Worm (Caenorhabditis elegans) whole organism, L4 larva: ENCODE measurements around the gene mltn-9.

Experiments used
- F37D6.2 ChIP-seq: sonication (generic microtip); optimal IDR thresholded peaks from 2 replicates; lab custom pipeline; 2016; ENCODE audit warnings: mild to moderate bottlenecking, missing genetic modification characterization, missing compliant biosample characterization
- F49E8.2 ChIP-seq: sonication (generic microtip); optimal IDR thresholded peaks from 2 replicates; lab custom pipeline; 2016; ENCODE audit warnings: missing compliant biosample characterization, mild to moderate bottlenecking, missing genetic modification characterization, borderline replicate concordance
- R02D3.7 ChIP-seq: fragments of 150-350 bp; sonication (generic microtip); optimal IDR thresholded peaks from 3 replicates; lab custom pipeline; 2014; ENCODE audit warnings: missing biosample characterization, missing genetic modification characterization
- T20F7.1 ChIP-seq: fragments of 200-800 bp; sonication (Bioruptor generic); optimal IDR thresholded peaks from 2 replicates; lab custom pipeline; 2018; ENCODE audit warnings: mild to moderate bottlenecking, missing genetic modification characterization, missing compliant biosample characterization
- T26A8.4 ChIP-seq: fragments of 200-800 bp; sonication (Bioruptor generic); IDR thresholded peaks from 2 replicates; pipeline ENCODE4 v1.3.6; 2022; ENCODE audit warnings: missing genetic modification characterization, missing compliant biosample characterization
- Y105C5A.15 ChIP-seq: fragments of 200-800 bp; sonication (Bioruptor generic); IDR thresholded peaks from 2 replicates; pipeline ENCODE4 v1.3.6; 2022; ENCODE audit warnings: missing genetic modification characterization, missing compliant biosample characterization
- Y48G9A.11 ChIP-seq: fragments of 200-800 bp; sonication (Bioruptor generic); IDR thresholded peaks from 2 replicates; pipeline ENCODE4 v1.3.6; 2022; ENCODE audit warnings: missing genetic modification reagents, missing genetic modification characterization, missing compliant biosample characterization
- ZK337.2 ChIP-seq: fragments of 200-800 bp; sonication (Bioruptor generic); IDR thresholded peaks from 2 replicates; pipeline ENCODE4 v1.3.6; 2022; ENCODE audit warnings: missing genetic modification reagents, missing genetic modification characterization, missing compliant biosample characterization
- ZK546.5 ChIP-seq, 2 experiments: sonication (generic microtip); optimal IDR thresholded peaks; 2 replicates each; lab custom pipeline; 2017; ENCODE audit warnings: missing biosample characterization in 2 of 2, missing genetic modification characterization in 2 of 2
- aha-1 ChIP-seq: fragments of 150-350 bp; peaks from one replicate; lab custom pipeline; 2014; ENCODE audit warnings: missing biosample characterization, missing genetic modification characterization
- ama-1 ChIP-seq: fragments of 150-350 bp; optimal IDR thresholded peaks from 2 replicates; lab custom pipeline; 2014; ENCODE audit warnings: inconsistent platforms, mixed read lengths
- attf-4 ChIP-seq: sonication (generic microtip); optimal IDR thresholded peaks from 3 replicates; lab custom pipeline; 2017; ENCODE audit warnings: missing biosample characterization, missing genetic modification characterization
- ceh-20 ChIP-seq: fragments of 200-800 bp; sonication (Bioruptor generic); IDR thresholded peaks from 2 replicates; pipeline ENCODE4 v1.3.6; 2022; ENCODE audit warnings: missing genetic modification reagents, missing genetic modification characterization, missing compliant biosample characterization
- ceh-44 ChIP-seq: fragments of 200-800 bp; sonication (Bioruptor generic); IDR thresholded peaks from 2 replicates; pipeline ENCODE4 v1.3.6; 2022; ENCODE audit warnings: missing genetic modification reagents, missing genetic modification characterization, missing compliant biosample characterization
- ceh-62 ChIP-seq: sonication (generic microtip); optimal IDR thresholded peaks from 2 replicates; lab custom pipeline; 2017; ENCODE audit warnings: missing biosample characterization, missing genetic modification characterization
- ceh-82 ChIP-seq: sonication (generic microtip); optimal IDR thresholded peaks from 2 replicates; lab custom pipeline; 2017; ENCODE audit warnings: missing biosample characterization, missing genetic modification characterization
- ctbp-1 ChIP-seq: fragments of 200-800 bp; sonication (Bioruptor generic); IDR thresholded peaks from 2 replicates; pipeline ENCODE4 v1.3.6; 2022; ENCODE audit warnings: missing genetic modification reagents, missing genetic modification characterization, missing compliant biosample characterization
- daf-16 ChIP-seq, 3 experiments: sonication (generic microtip); optimal IDR thresholded peaks; 2 replicates each; lab custom pipeline; 2016 to 2017; ENCODE audit warnings: missing genetic modification characterization in 3 of 3, missing genetic modification reagents in 3 of 3, mild to moderate bottlenecking in 2 of 3, missing compliant biosample characterization in 2 of 3, missing biosample characterization in 1 of 3, moderate library complexity in 1 of 3
- daf-8 ChIP-seq: fragments of 200-800 bp; sonication (Bioruptor generic); IDR thresholded peaks from 2 replicates; pipeline ENCODE4 v1.3.6; 2022; ENCODE audit warnings: missing genetic modification characterization, missing compliant biosample characterization
- dmd-9 ChIP-seq: fragments of 200-800 bp; sonication (Bioruptor generic); IDR thresholded peaks from 2 replicates; pipeline ENCODE4 v1.3.6; 2022; ENCODE audit warnings: missing genetic modification reagents, missing genetic modification characterization, missing compliant biosample characterization
- dpl-1 ChIP-seq: fragments of 150-350 bp; optimal IDR thresholded peaks from 2 replicates; lab custom pipeline; 2014; ENCODE audit warnings: missing biosample characterization, missing genetic modification reagents, missing genetic modification characterization
- hif-1 ChIP-seq, 2 experiments: sonication (generic microtip); optimal IDR thresholded peaks; 2 replicates each; lab custom pipeline; 2016 to 2017; ENCODE audit warnings: missing compliant biosample characterization in 2 of 2, missing genetic modification characterization in 2 of 2, missing genetic modification reagents in 2 of 2, missing genotype in 2 of 2, mild to moderate bottlenecking in 1 of 2
- hlh-30 ChIP-seq: sonication (generic microtip); optimal IDR thresholded peaks from 2 replicates; lab custom pipeline; 2017; ENCODE audit warnings: antibody characterized with exemption, mild to moderate bottlenecking, missing genetic modification characterization, missing compliant biosample characterization; ENCODE audit not compliant: insufficient read depth
- jun-1 ChIP-seq: fragments of 150-350 bp; optimal IDR thresholded peaks from 2 replicates; lab custom pipeline; 2014; ENCODE audit warnings: missing biosample characterization, missing genetic modification reagents, missing genetic modification characterization
- lim-7 ChIP-seq: fragments of 200-800 bp; sonication (Bioruptor generic); IDR thresholded peaks from 2 replicates; pipeline ENCODE4 v1.3.6; 2022; ENCODE audit warnings: missing genetic modification characterization, missing compliant biosample characterization
- lin-13 ChIP-seq: fragments of 150-350 bp; optimal IDR thresholded peaks from 2 replicates; lab custom pipeline; 2014; ENCODE audit warnings: missing biosample characterization, missing genetic modification reagents, missing genetic modification characterization
- lin-38 ChIP-seq: fragments of 200-800 bp; sonication (Bioruptor generic); IDR thresholded peaks from 2 replicates; pipeline ENCODE4 v1.3.6; 2022; ENCODE audit warnings: missing genetic modification reagents, missing genetic modification characterization, missing compliant biosample characterization
- mes-2 ChIP-seq: sonication (generic microtip); optimal IDR thresholded peaks from 2 replicates; lab custom pipeline; 2016; ENCODE audit warnings: missing genotype, mild to moderate bottlenecking, missing genetic modification characterization, missing compliant biosample characterization; ENCODE audit not compliant: poor library complexity, severe bottlenecking
- mxl-2 ChIP-seq: fragments of 200-800 bp; sonication (Bioruptor generic); conservative IDR thresholded peaks from 2 replicates; pipeline ENCODE4 v1.3.6; 2022; ENCODE audit warnings: missing genetic modification reagents, missing genetic modification characterization, missing compliant biosample characterization
- nhr-102 ChIP-seq: sonication (generic microtip); optimal IDR thresholded peaks from 2 replicates; lab custom pipeline; 2016; ENCODE audit warnings: mild to moderate bottlenecking, missing genetic modification characterization, moderate library complexity, missing compliant biosample characterization
- nhr-11 ChIP-seq: fragments of 150-350 bp; optimal IDR thresholded peaks from 2 replicates; lab custom pipeline; 2014; ENCODE audit warnings: missing biosample characterization, missing genetic modification characterization
- nhr-111 ChIP-seq: fragments of 200-800 bp; sonication (Bioruptor generic); optimal IDR thresholded peaks from 2 replicates; lab custom pipeline; 2018; ENCODE audit warnings: mild to moderate bottlenecking, missing genetic modification characterization, missing compliant biosample characterization
- nhr-25 ChIP-seq: sonication (generic microtip); optimal IDR thresholded peaks from 2 replicates; lab custom pipeline; 2017; ENCODE audit warnings: missing genetic modification characterization, mild to moderate bottlenecking, missing compliant biosample characterization, antibody characterized with exemption, moderate library complexity, borderline replicate concordance; ENCODE audit not compliant: insufficient read depth
- nhr-48 ChIP-seq: sonication (generic microtip); optimal IDR thresholded peaks from 2 replicates; lab custom pipeline; 2016; ENCODE audit warnings: mild to moderate bottlenecking, missing genetic modification characterization, missing compliant biosample characterization
- php-3 ChIP-seq: fragments of 200-800 bp; sonication (Bioruptor generic); IDR thresholded peaks from 2 replicates; pipeline ENCODE4 v1.3.6; 2022; ENCODE audit warnings: missing genetic modification reagents, missing genetic modification characterization, missing compliant biosample characterization
- pqm-1 ChIP-seq: sonication (generic microtip); optimal IDR thresholded peaks from 2 replicates; lab custom pipeline; 2017; ENCODE audit warnings: missing biosample characterization, missing genetic modification characterization
- rbr-2 ChIP-seq: sonication (generic microtip); optimal IDR thresholded peaks from 2 replicates; lab custom pipeline; 2016; ENCODE audit warnings: missing genotype, missing genetic modification characterization, missing compliant biosample characterization
- saeg-2 ChIP-seq: fragments of 200-800 bp; sonication (Bioruptor generic); IDR thresholded peaks from 2 replicates; pipeline ENCODE4 v1.3.6; 2022; ENCODE audit warnings: missing genetic modification reagents, missing genetic modification characterization, missing compliant biosample characterization
- sdz-12 ChIP-seq: fragments of 200-800 bp; sonication (Bioruptor generic); optimal IDR thresholded peaks from 2 replicates; lab custom pipeline; 2018; ENCODE audit warnings: mild to moderate bottlenecking, missing genetic modification characterization, missing compliant biosample characterization
- set-16 ChIP-seq: fragments of 200-800 bp; sonication (Bioruptor generic); IDR thresholded peaks from 2 replicates; pipeline ENCODE4 v1.3.6; 2022; ENCODE audit warnings: missing genetic modification reagents, missing genetic modification characterization, missing compliant biosample characterization
- skn-1 ChIP-seq: fragments of 150-350 bp; optimal IDR thresholded peaks from 2 replicates; lab custom pipeline; 2014; ENCODE audit warnings: missing biosample characterization, missing genetic modification characterization
- spr-3 ChIP-seq: fragments of 200-800 bp; sonication (Bioruptor generic); optimal IDR thresholded peaks from 2 replicates; lab custom pipeline; 2018; ENCODE audit warnings: mild to moderate bottlenecking, missing genetic modification characterization, missing compliant biosample characterization
- tag-97 ChIP-seq: fragments of 200-800 bp; sonication (Bioruptor generic); IDR thresholded peaks from 2 replicates; pipeline ENCODE4 v1.3.6; 2022; ENCODE audit warnings: missing genetic modification characterization, missing compliant biosample characterization
- tra-1 ChIP-seq: fragments of 200-800 bp; sonication (Bioruptor generic); IDR thresholded peaks from 2 replicates; pipeline ENCODE4 v1.3.6; 2022; ENCODE audit warnings: missing genetic modification reagents, missing genetic modification characterization, missing compliant biosample characterization
- unc-130 ChIP-seq: sonication (generic microtip); optimal IDR thresholded peaks from 2 replicates; lab custom pipeline; 2016; ENCODE audit warnings: missing genetic modification reagents, missing genetic modification characterization, missing compliant biosample characterization
- unc-62 ChIP-seq, 3 experiments: fragments of 150-350 bp in 1 of 3; sonication (generic microtip); optimal IDR thresholded peaks in 2 of 3; peaks in 1 of 3; 1 replicate in 1 of 3; 2 replicates in 2 of 3; lab custom pipeline; 2014 to 2017; ENCODE audit warnings: missing biosample characterization in 3 of 3, missing genetic modification characterization in 3 of 3, missing genetic modification reagents in 3 of 3, missing genotype in 1 of 3
- vab-7 ChIP-seq: fragments of 200-800 bp; sonication (Bioruptor generic); IDR thresholded peaks from 2 replicates; pipeline ENCODE4 v1.3.6; 2022; ENCODE audit warnings: missing genetic modification reagents, missing genetic modification characterization, missing compliant biosample characterization
- zfp-2 ChIP-seq: sonication (generic microtip); optimal IDR thresholded peaks from 2 replicates; lab custom pipeline; 2016; ENCODE audit warnings: mild to moderate bottlenecking, missing genetic modification characterization, missing compliant biosample characterization
- zfp-3 ChIP-seq: fragments of 200-800 bp; sonication (Bioruptor generic); conservative IDR thresholded peaks from 2 replicates; pipeline ENCODE4 v1.3.6; 2022; ENCODE audit warnings: missing genetic modification reagents, missing genetic modification characterization, missing compliant biosample characterization
- ztf-11 ChIP-seq: fragments of 150-350 bp; optimal IDR thresholded peaks from 2 replicates; lab custom pipeline; 2014; ENCODE audit warnings: missing biosample characterization, missing genetic modification characterization

Gene mltn-9

ce11 chrII:14598367-14598766 lies 17.5 kb upstream of the mltn-9 start (continued):
- peak; percentile 51 for TF ChIP-seq php-3 (GFP tag; lab: Robert Waterston, UW)
- no peak for TF ChIP-seq unc-130 (GFP tag; lab: Kevin White, UChicago)
- no peak for TF ChIP-seq vab-7 (GFP tag; lab: Robert Waterston, UW)
- TF ChIP-seq pqm-1 = peak; percentile 45
- TF ChIP-seq zfp-2 = no peak
- TF ChIP-seq tra-1 = 0 out of 2 replicates have a peak, but pooled peaks have one; percentile 29
- peak; percentile 92 for TF ChIP-seq nhr-11 (tag; lab: Kevin White, UChicago)
- no peak for TF ChIP-seq ZK337.2 (GFP tag; lab: Robert Waterston, UW)
- TF ChIP-seq daf-16 (GFP tag; optimal IDR thresholded peaks at IDR 0.05; lab: Kevin White, UChicago) = peak; percentile 13 to 74
- peak; percentile 90 for TF ChIP-seq daf-16 (tag; optimal IDR thresholded peaks at IDR 0.05; lab: Kevin White, UChicago)
- TF ChIP-seq saeg-2 (GFP tag; lab: Robert Waterston, UW) = no peak
- TF ChIP-seq ceh-82 (tag; lab: Kevin White, UChicago) = no peak
- TF ChIP-seq mes-2 (tag; lab: Kevin White, UChicago) = peak; percentile 56
- TF ChIP-seq spr-3 (GFP tag; lab: Kevin White, UChicago) = no peak
- no peak for TF ChIP-seq lim-7
- no peak for TF ChIP-seq nhr-25
- TF ChIP-seq T20F7.1 = no peak
- TF ChIP-seq set-16 (GFP tag; lab: Robert Waterston, UW) = no peak
- TF ChIP-seq nhr-102 (tag; lab: Kevin White, UChicago) = peak; percentile 48
- no peak for TF ChIP-seq skn-1
- TF ChIP-seq ama-1 = no peak
- peak; percentile 97 for TF ChIP-seq hlh-30
- no peak for TF ChIP-seq Y48G9A.11 (GFP tag; lab: Robert Waterston, UW)
- TF ChIP-seq Y105C5A.15 = no peak
- peak; percentile 61; the same call in 1 of the 2 replicates for TF ChIP-seq T26A8.4 (GFP tag; lab: Robert Waterston, UW)
- TF ChIP-seq rbr-2 (tag; lab: Kevin White, UChicago) = no peak
- TF ChIP-seq jun-1 (tag; lab: Kevin White, UChicago) = no peak
- no peak for TF ChIP-seq ceh-62 (tag; lab: Kevin White, UChicago)
- TF ChIP-seq attf-4 (tag; lab: Kevin White, UChicago) = no peak
- TF ChIP-seq ZK546.5 (tag; optimal IDR thresholded peaks at IDR 0.05; lab: Kevin White, UChicago) = no peak
- no peak for TF ChIP-seq lin-38 (GFP tag; lab: Robert Waterston, UW)
- peak in 1 of 2 experiments; percentile 59 for TF ChIP-seq unc-62 (GFP tag; optimal IDR thresholded peaks at IDR 0.05 in 1 of 2; lab: Kevin White, UChicago)
- TF ChIP-seq unc-62 (tag; optimal IDR thresholded peaks at IDR 0.05; lab: Kevin White, UChicago) = no peak
- no peak for TF ChIP-seq ztf-11 (tag; lab: Kevin White, UChicago)
- no peak for TF ChIP-seq ctbp-1
- peak; percentile 21 for TF ChIP-seq dpl-1
- TF ChIP-seq zfp-3 (GFP tag; lab: Robert Waterston, UW) = no peak
- TF ChIP-seq ceh-20 (GFP tag; lab: Robert Waterston, UW) = no peak
- no peak for TF ChIP-seq ceh-44 (GFP tag; lab: Robert Waterston, UW)
- TF ChIP-seq mxl-2 (GFP tag; lab: Robert Waterston, UW) = peak; percentile 62; the same call in 1 of the 2 replicates
- no peak for TF ChIP-seq F37D6.2
- no peak for TF ChIP-seq sdz-12 (GFP tag; lab: Kevin White, UChicago)
- TF ChIP-seq nhr-111 (GFP tag; lab: Kevin White, UChicago) = no peak
- TF ChIP-seq F49E8.2 (tag; lab: Kevin White, UChicago) = no peak
- TF ChIP-seq lin-13 = peak; percentile 37
- TF ChIP-seq nhr-48 = peak; percentile 68
- TF ChIP-seq tag-97 = no peak
- peak; percentile 36 to 76 for TF ChIP-seq hif-1 (tag; optimal IDR thresholded peaks at IDR 0.05; lab: Kevin White, UChicago)
- TF ChIP-seq R02D3.7 (tag; lab: Kevin White, UChicago) = no peak
- TF ChIP-seq daf-8 = no peak
- TF ChIP-seq dmd-9 (GFP tag; lab: Robert Waterston, UW) = no peak
- peak; percentile 95 for TF ChIP-seq aha-1
